Fruit fly (Drosophila melanogaster) whole organism, embryonic: Measurements from ENCODE around the gene ph-p.

Experiments
- CG10274 ChIP-seq: fragments of 200-800 bp; sonication (Bioruptor generic); optimal IDR thresholded peaks from 3 replicates; lab custom pipeline; 2017; ENCODE audit warnings: missing biosample characterization, mild to moderate bottlenecking, missing genetic modification characterization
- CG10654 ChIP-seq: fragments of 200-800 bp; sonication (Bioruptor generic); optimal IDR thresholded peaks from 2 replicates; lab custom pipeline; 2016; ENCODE audit warnings: missing biosample characterization, missing genetic modification characterization
- CG12104 ChIP-seq: fragments of 200-800 bp; sonication (Bioruptor generic); optimal IDR thresholded peaks from 3 replicates; lab custom pipeline; 2016; ENCODE audit warnings: missing biosample characterization, missing genetic modification characterization
- CG12299 ChIP-seq: fragments of 200-800 bp; sonication (Bioruptor generic); optimal IDR thresholded peaks from 2 replicates; lab custom pipeline; 2018; ENCODE audit warnings: missing biosample characterization, mild to moderate bottlenecking, missing genetic modification characterization
- CG13424 ChIP-seq: fragments of 200-800 bp; sonication (Bioruptor generic); optimal IDR thresholded peaks from 2 replicates; lab custom pipeline; 2019; ENCODE audit warnings: missing biosample characterization, mild to moderate bottlenecking, missing genetic modification characterization, moderate library complexity
- CG13775 ChIP-seq: fragments of 200-800 bp; sonication (Bioruptor generic); optimal IDR thresholded peaks from 3 replicates; lab custom pipeline; 2017; ENCODE audit warnings: missing biosample characterization, mild to moderate bottlenecking, missing genetic modification characterization
- CG14014 ChIP-seq: fragments of 200-800 bp; sonication (Bioruptor generic); IDR thresholded peaks from 2 replicates; pipeline ENCODE4 v1.3.6; 2022; ENCODE audit warnings: missing biosample characterization, missing genetic modification characterization
- CG1529 ChIP-seq: fragments of 200-800 bp; sonication (Bioruptor generic); optimal IDR thresholded peaks from 3 replicates; lab custom pipeline; 2018; ENCODE audit warnings: missing biosample characterization, missing genetic modification characterization
- CG15514 ChIP-seq: fragments of 200-800 bp; sonication (Bioruptor generic); optimal IDR thresholded peaks from 3 replicates; lab custom pipeline; 2017; ENCODE audit warnings: missing biosample characterization, missing genetic modification characterization, mild to moderate bottlenecking, moderate library complexity, missing genetic modification reagents
- CG1647 ChIP-seq: fragments of 200-800 bp; sonication (Bioruptor generic); optimal IDR thresholded peaks from 3 replicates; lab custom pipeline; 2016; ENCODE audit warnings: missing biosample characterization, missing genetic modification characterization
- CG17361 ChIP-seq: fragments of 200-800 bp; sonication (Bioruptor generic); IDR thresholded peaks from 3 replicates; pipeline ENCODE4 v1.3.6; 2022; ENCODE audit warnings: missing biosample characterization, missing genetic modification characterization
- CG17802 ChIP-seq: fragments of 200-800 bp; sonication (Bioruptor generic); optimal IDR thresholded peaks from 2 replicates; lab custom pipeline; 2018; ENCODE audit warnings: missing biosample characterization, mild to moderate bottlenecking, missing genetic modification characterization, moderate library complexity
- CG18476 ChIP-seq: fragments of 200-800 bp; sonication (Bioruptor generic); optimal IDR thresholded peaks from 2 replicates; lab custom pipeline; 2016; ENCODE audit warnings: missing biosample characterization, mild to moderate bottlenecking, missing genetic modification characterization
- CG18599 ChIP-seq: fragments of 200-800 bp; sonication (Bioruptor generic); optimal IDR thresholded peaks from 3 replicates; lab custom pipeline; 2017; ENCODE audit warnings: missing biosample characterization, missing genetic modification characterization, mild to moderate bottlenecking, moderate library complexity, missing genetic modification reagents
- CG3281 ChIP-seq: fragments of 200-800 bp; sonication (Bioruptor generic); optimal IDR thresholded peaks from 3 replicates; lab custom pipeline; 2017; ENCODE audit warnings: missing biosample characterization, mild to moderate bottlenecking, missing genetic modification characterization
- CG4707 ChIP-seq: fragments of 200-800 bp; sonication (Bioruptor generic); optimal IDR thresholded peaks from 2 replicates; lab custom pipeline; 2018; ENCODE audit warnings: missing biosample characterization, mild to moderate bottlenecking, missing genetic modification characterization, moderate library complexity
- CG6272 ChIP-seq: fragments of 200-800 bp; sonication (Bioruptor generic); IDR thresholded peaks from 2 replicates; pipeline ENCODE4 v1.3.6; 2022; ENCODE audit warnings: missing biosample characterization, missing genetic modification characterization
- CG7271 ChIP-seq: fragments of 200-800 bp; sonication (Bioruptor generic); optimal IDR thresholded peaks from 2 replicates; lab custom pipeline; 2018; ENCODE audit warnings: missing biosample characterization, mild to moderate bottlenecking, missing genetic modification characterization, moderate library complexity
- CG9437 ChIP-seq: fragments of 200-800 bp; sonication (Bioruptor generic); optimal IDR thresholded peaks from 2 replicates; lab custom pipeline; 2018; ENCODE audit warnings: missing biosample characterization, mild to moderate bottlenecking, missing genetic modification characterization
- D19A ChIP-seq: fragments of 200-800 bp; optimal IDR thresholded peaks from 3 replicates; lab custom pipeline; 2019; ENCODE audit warnings: missing biosample characterization, mild to moderate bottlenecking, missing genetic modification characterization, moderate library complexity
- Dbx ChIP-seq: fragments of 200-800 bp; sonication (Bioruptor generic); IDR thresholded peaks from 3 replicates; pipeline ENCODE4 v1.3.6; 2022; ENCODE audit warnings: missing biosample characterization, missing genetic modification characterization
- Deaf1 ChIP-seq: fragments of 200-800 bp; optimal IDR thresholded peaks from 3 replicates; lab custom pipeline; 2019; ENCODE audit warnings: missing biosample characterization, mild to moderate bottlenecking, missing genetic modification characterization, moderate library complexity
- Drgx ChIP-seq: fragments of 200-800 bp; sonication (Bioruptor generic); IDR thresholded peaks from 2 replicates; pipeline ENCODE4 v1.3.6; 2022; ENCODE audit warnings: missing biosample characterization, missing genetic modification characterization
- Eip74EF ChIP-seq, 2 experiments: fragments of 200-800 bp in 1 of 2; fragments of >200 bp in 1 of 2; sonication (Bioruptor generic) in 1 of 2; optimal IDR thresholded peaks; 2 replicates each; lab custom pipeline; 2017 to 2019; ENCODE audit warnings: missing biosample characterization in 2 of 2, missing genetic modification characterization in 2 of 2, mild to moderate bottlenecking in 1 of 2, moderate library complexity in 1 of 2
- Ets65A ChIP-seq: fragments of 200-800 bp; sonication (Bioruptor generic); peaks from one replicate; lab custom pipeline; 2016; ENCODE audit warnings: missing biosample characterization, missing genetic modification characterization
- Hsf ChIP-seq: fragments of 200-800 bp; sonication (Bioruptor generic); optimal IDR thresholded peaks from 3 replicates; lab custom pipeline; 2016; ENCODE audit warnings: missing biosample characterization, missing genetic modification characterization
- Max ChIP-seq: fragments of 200-800 bp; sonication (Bioruptor generic); optimal IDR thresholded peaks from 2 replicates; lab custom pipeline; 2016; ENCODE audit warnings: missing biosample characterization, mild to moderate bottlenecking, missing genetic modification characterization
- NC2β ChIP-seq: fragments of 200-800 bp; sonication (Bioruptor generic); optimal IDR thresholded peaks from 2 replicates; lab custom pipeline; 2016; ENCODE audit warnings: missing biosample characterization, missing genetic modification characterization
- NfI ChIP-seq: fragments of 200-800 bp; sonication (Bioruptor generic); optimal IDR thresholded peaks from 3 replicates; lab custom pipeline; 2018; ENCODE audit warnings: missing biosample characterization, mild to moderate bottlenecking, missing genetic modification characterization, moderate library complexity
- Optix ChIP-seq: fragments of 200-800 bp; sonication (Bioruptor generic); IDR thresholded peaks from 3 replicates; pipeline ENCODE4 v1.3.6; 2022; ENCODE audit warnings: missing biosample characterization, missing genetic modification characterization
- Rfx ChIP-seq: fragments of 200-800 bp; sonication (Bioruptor generic); IDR thresholded peaks from 2 replicates; pipeline ENCODE4 v1.3.6; 2022; ENCODE audit warnings: missing biosample characterization, missing genetic modification characterization
- Trl ChIP-seq, 3 experiments: fragments of >200 bp in 2 of 3; fragments of 200-800 bp in 1 of 3; sonication (Bioruptor generic) in 1 of 3; optimal IDR thresholded peaks; 2 replicates in 1 of 3; 3 replicates in 2 of 3; lab custom pipeline; 2016 to 2017; ENCODE audit warnings: missing biosample characterization in 1 of 3, missing genetic modification characterization in 1 of 3
- Vsx1 ChIP-seq: fragments of 200-800 bp; sonication (Bioruptor generic); optimal IDR thresholded peaks from 2 replicates; lab custom pipeline; 2017; ENCODE audit warnings: missing biosample characterization, mild to moderate bottlenecking, missing genetic modification characterization, missing genetic modification reagents
- bigmax ChIP-seq: fragments of 200-800 bp; sonication (Bioruptor generic); optimal IDR thresholded peaks from 2 replicates; lab custom pipeline; 2018; ENCODE audit warnings: missing biosample characterization, mild to moderate bottlenecking, missing genetic modification characterization
- crc ChIP-seq: fragments of 200-800 bp; sonication (Bioruptor generic); optimal IDR thresholded peaks from 2 replicates; lab custom pipeline; 2016; ENCODE audit warnings: missing biosample characterization, missing genetic modification characterization
- danr ChIP-seq: fragments of 200-800 bp; sonication (Bioruptor generic); IDR thresholded peaks from 2 replicates; pipeline ENCODE4 v1.3.6; 2022; ENCODE audit warnings: missing biosample characterization, missing genetic modification characterization
- dpn ChIP-seq, 2 experiments: fragments of 200-800 bp; sonication (Bioruptor generic); optimal IDR thresholded peaks; 3 replicates each; lab custom pipeline; 2016; ENCODE audit warnings: missing biosample characterization in 2 of 2, missing genetic modification characterization in 2 of 2
- jigr1 ChIP-seq: fragments of 200-800 bp; sonication (Bioruptor generic); IDR thresholded peaks from 3 replicates; pipeline ENCODE4 v1.3.6; 2022; ENCODE audit warnings: missing biosample characterization, missing genetic modification characterization
- jumu ChIP-seq: fragments of 200-800 bp; sonication (Bioruptor generic); optimal IDR thresholded peaks from 3 replicates; lab custom pipeline; 2016; ENCODE audit warnings: missing biosample characterization, missing genetic modification characterization
- oc ChIP-seq: fragments of 200-800 bp; sonication (Bioruptor generic); optimal IDR thresholded peaks from 2 replicates; lab custom pipeline; 2018; ENCODE audit warnings: missing biosample characterization, mild to moderate bottlenecking, missing genetic modification characterization, moderate library complexity
- peb ChIP-seq: fragments of 200-800 bp; sonication (Bioruptor generic); IDR thresholded peaks from 2 replicates; pipeline ENCODE4 v1.3.6; 2022; ENCODE audit warnings: missing biosample characterization, missing genetic modification characterization
- prd ChIP-seq, 3 experiments: fragments of >200 bp in 2 of 3; fragments of 200-800 bp in 1 of 3; sonication (Bioruptor generic) in 1 of 3; optimal IDR thresholded peaks in 2 of 3; IDR thresholded peaks in 1 of 3; 2 replicates in 2 of 3; 3 replicates in 1 of 3; pipeline versions ENCODE4 v1.3.6 to Lab custom; 2017 to 2022; ENCODE audit warnings: missing biosample characterization in 1 of 3, missing genetic modification characterization in 1 of 3
- rib ChIP-seq: fragments of 200-800 bp; sonication (Bioruptor generic); IDR thresholded peaks from 2 replicates; pipeline ENCODE4 v1.3.6; 2022; ENCODE audit warnings: missing biosample characterization, missing genetic modification characterization
- sens ChIP-seq: fragments of 200-800 bp; sonication (Bioruptor generic); peaks from one replicate; lab custom pipeline; 2016; ENCODE audit warnings: missing biosample characterization, missing genetic modification characterization
- sna ChIP-seq: fragments of 200-800 bp; sonication (Bioruptor generic); IDR thresholded peaks from 2 replicates; pipeline ENCODE4 v1.3.6; 2022; ENCODE audit warnings: missing biosample characterization, missing genetic modification characterization; ENCODE audit not compliant: partially characterized antibody
- sob ChIP-seq: fragments of 200-800 bp; sonication (Bioruptor generic); IDR thresholded peaks from 2 replicates; pipeline ENCODE4 v1.3.6; 2022; ENCODE audit warnings: missing biosample characterization, missing genetic modification characterization
- sqz ChIP-seq: fragments of 200-800 bp; sonication (Bioruptor generic); optimal IDR thresholded peaks from 3 replicates; lab custom pipeline; 2018; ENCODE audit warnings: missing biosample characterization, mild to moderate bottlenecking, missing genetic modification characterization
- tup ChIP-seq: fragments of 200-800 bp; sonication (Bioruptor generic); optimal IDR thresholded peaks from 2 replicates; lab custom pipeline; 2016; ENCODE audit warnings: missing biosample characterization, mild to moderate bottlenecking, missing genetic modification characterization, moderate library complexity

ph-p gene

DNA sequence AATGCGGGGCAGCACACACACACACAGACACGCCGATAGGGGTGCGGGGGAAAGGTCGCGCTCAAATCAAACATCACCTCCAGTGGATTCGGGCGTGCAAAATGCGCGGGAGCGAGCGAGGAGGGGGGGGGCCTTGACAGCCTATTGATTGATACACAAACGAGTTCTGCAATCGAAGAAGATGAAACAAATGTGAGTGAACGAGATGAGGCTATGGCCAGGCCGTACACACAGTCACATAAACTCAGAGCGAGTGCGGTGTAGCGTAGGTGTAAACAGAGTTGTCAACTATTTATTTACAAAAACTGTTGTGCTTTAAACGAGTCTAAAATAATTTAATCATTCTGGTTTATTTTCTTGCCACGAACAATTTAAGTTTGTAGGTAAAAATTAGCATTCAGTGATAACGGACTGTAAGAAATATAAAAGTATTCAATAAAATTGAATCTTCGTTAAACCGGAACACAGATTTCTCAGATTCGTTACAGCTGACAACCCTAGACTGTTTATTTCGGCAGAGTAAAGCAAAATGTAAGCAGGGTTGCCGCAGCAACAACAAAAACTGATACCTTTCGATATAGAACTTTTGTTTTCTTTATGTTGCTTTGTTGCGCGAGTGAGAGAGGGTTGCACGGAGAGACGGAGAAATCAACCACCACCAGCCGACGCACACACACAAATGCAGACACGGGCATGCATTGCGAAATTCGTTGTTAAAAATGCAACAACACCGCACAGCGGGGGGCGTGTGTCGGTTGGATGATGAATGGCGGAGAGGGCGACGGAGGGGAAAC lies 3.0 kb downstream of the ph-p start (continued):
- TF ChIP-seq oc (tag; lab: Kevin White, UChicago): peak; percentile 71
- TF ChIP-seq crc: peak; percentile 76
- peak; percentile 16 for TF ChIP-seq CG7271 (tag; lab: Kevin White, UChicago)
- TF ChIP-seq jigr1 (GFP tag; lab: Robert Waterston, UW): peak; percentile 64; the same call in 2 of the 3 replicates
- TF ChIP-seq CG14014: peak; percentile 84
- TF ChIP-seq Max (GFP tag; lab: Kevin White, UChicago): peak; percentile 83
- TF ChIP-seq sens (GFP tag; lab: Kevin White, UChicago): peak; percentile 98
- TF ChIP-seq CG10274 (GFP tag; lab: Kevin White, UChicago): peak; percentile 80
- peak; percentile 93 for TF ChIP-seq CG17361 (GFP tag; lab: Robert Waterston, UW)
- peak; percentile 76 for TF ChIP-seq CG13775 (GFP tag; lab: Kevin White, UChicago)
- TF ChIP-seq NfI (GFP tag; lab: Kevin White, UChicago): peak; percentile 89
- peak; percentile 88 for TF ChIP-seq sob (GFP tag; lab: Robert Waterston, UW)
- TF ChIP-seq CG13424 (tag; lab: Kevin White, UChicago): peak; percentile 94
- TF ChIP-seq danr (GFP tag; lab: Robert Waterston, UW): peak; percentile 76
- TF ChIP-seq CG9437 (GFP tag; lab: Kevin White, UChicago): peak; percentile 78
- peak; percentile 61 for TF ChIP-seq CG6272 (GFP tag; lab: Robert Waterston, UW)
- peak; percentile 76 for TF ChIP-seq CG10654 (GFP tag; lab: Kevin White, UChicago)
- TF ChIP-seq CG17802 (tag; lab: Kevin White, UChicago): peak; percentile 66
- TF ChIP-seq CG4707 (GFP tag; lab: Kevin White, UChicago): peak; percentile 39
- TF ChIP-seq CG12104 (GFP tag; lab: Kevin White, UChicago): peak; percentile 82
- TF ChIP-seq Drgx (GFP tag; lab: Robert Waterston, UW): peak; percentile 83
- TF ChIP-seq rib: peak; percentile 8; the same call in 1 of the 2 replicates
- peak; percentile 86 for TF ChIP-seq Hsf (GFP tag; lab: Kevin White, UChicago)
- peak; percentile 87 for TF ChIP-seq dpn (GFP tag; optimal IDR thresholded peaks at IDR 0.05; lab: Kevin White, UChicago)
- peak; percentile 78 for TF ChIP-seq sqz (GFP tag; lab: Kevin White, UChicago)
- peak in 1 of 2 experiments; percentile 90 for TF ChIP-seq Eip74EF (GFP tag; optimal IDR thresholded peaks at IDR 0.05; lab: Kevin White, UChicago)
- TF ChIP-seq peb (GFP tag; lab: Robert Waterston, UW): peak; percentile 70; the same call in 1 of the 2 replicates
- peak; percentile 82 for TF ChIP-seq CG1529 (GFP tag; lab: Kevin White, UChicago)
- TF ChIP-seq NC2β (GFP tag; lab: Kevin White, UChicago): peak; percentile 64
- peak; percentile 87 for TF ChIP-seq Ets65A (GFP tag; lab: Kevin White, UChicago)
- peak; percentile 94 for TF ChIP-seq CG3281 (GFP tag; lab: Kevin White, UChicago)
- no peak for TF ChIP-seq sna (GFP tag; lab: Robert Waterston, UW)
- peak; percentile 84 for TF ChIP-seq CG15514 (GFP tag; lab: Kevin White, UChicago)
- peak; percentile 61 for TF ChIP-seq tup (GFP tag; lab: Kevin White, UChicago)
- peak; percentile 89 for TF ChIP-seq CG18476 (GFP tag; lab: Kevin White, UChicago)
- peak; percentile 77 for TF ChIP-seq Deaf1 (tag; lab: Kevin White, UChicago)
- TF ChIP-seq Rfx (GFP tag; lab: Robert Waterston, UW): peak; percentile 89
- TF ChIP-seq D19A (tag; lab: Kevin White, UChicago): peak; percentile 89
- peak; percentile 37 for TF ChIP-seq jumu
- peak; percentile 67 for TF ChIP-seq Vsx1 (GFP tag; lab: Kevin White, UChicago)
- TF ChIP-seq Optix: peak; percentile 39; the same call in 2 of the 3 replicates
- TF ChIP-seq prd (optimal IDR thresholded peaks at IDR 0.05; lab: Kevin White, UChicago): no peak
- peak; percentile 91 for TF ChIP-seq prd (GFP tag; IDR thresholded peaks at IDR 0.05; lab: Robert Waterston, UW)
- peak; percentile 95 for TF ChIP-seq CG18599 (GFP tag; lab: Kevin White, UChicago)
- TF ChIP-seq bigmax: no peak
- TF ChIP-seq CG12299 (tag; lab: Kevin White, UChicago): peak; percentile 88
- peak; percentile 54 for TF ChIP-seq CG1647 (GFP tag; lab: Kevin White, UChicago)
- TF ChIP-seq Dbx (GFP tag; lab: Robert Waterston, UW): peak; percentile 73
- peak; percentile 2 to 35 for TF ChIP-seq Trl (optimal IDR thresholded peaks at IDR 0.05; lab: Kevin White, UChicago)
- peak; percentile 86 for TF ChIP-seq Trl (GFP tag; optimal IDR thresholded peaks at IDR 0.05; lab: Kevin White, UChicago)
